Worm (Caenorhabditis elegans) whole organism, young adult: Measurements from ENCODE around the gene elo-5.

Experiments used
- D2030.7 ChIP-seq: fragments of 200-800 bp; sonication (Bioruptor generic); IDR thresholded peaks from 2 replicates; pipeline ENCODE4 v1.3.6; 2022; ENCODE audit warnings: missing genetic modification reagents, missing genetic modification characterization, missing compliant biosample characterization
- Y79H2A.3 ChIP-seq: fragments of 200-800 bp; sonication (Bioruptor generic); conservative IDR thresholded peaks from 2 replicates; pipeline ENCODE4 v1.3.6; 2022; ENCODE audit warnings: missing genetic modification reagents, missing genetic modification characterization, missing compliant biosample characterization
- ama-1 ChIP-seq, 3 experiments: fragments of 150-350 bp in 1 of 3; sonication (generic microtip) in 2 of 3; optimal IDR thresholded peaks; 2 replicates each; lab custom pipeline; 2014 to 2018; ENCODE audit warnings: missing biosample characterization in 2 of 3, missing genetic modification characterization in 2 of 3, missing genetic modification reagents in 2 of 3
- bed-1 ChIP-seq: fragments of 200-800 bp; sonication (Bioruptor generic); IDR thresholded peaks from 2 replicates; pipeline ENCODE4 v1.3.6; 2022; ENCODE audit warnings: missing genetic modification reagents, missing genetic modification characterization, missing compliant biosample characterization
- ccch-3 ChIP-seq: fragments of 200-800 bp; sonication (Bioruptor generic); optimal IDR thresholded peaks from 2 replicates; lab custom pipeline; 2018; ENCODE audit warnings: mild to moderate bottlenecking, missing genetic modification characterization, missing compliant biosample characterization
- dpl-1 ChIP-seq: fragments of 150-350 bp; optimal IDR thresholded peaks from 2 replicates; lab custom pipeline; 2014; ENCODE audit warnings: missing biosample characterization, missing genetic modification reagents, missing genetic modification characterization
- efl-1 ChIP-seq: fragments of 150-350 bp; optimal IDR thresholded peaks from 2 replicates; lab custom pipeline; 2014; ENCODE audit warnings: missing biosample characterization, missing genetic modification reagents, missing genetic modification characterization
- let-607 ChIP-seq, 2 experiments: fragments of 200-800 bp in 1 of 2; sonication (Bioruptor generic) in 1 of 2; sonication (generic microtip) in 1 of 2; optimal IDR thresholded peaks; 2 replicates each; lab custom pipeline; 2016 to 2018; ENCODE audit warnings: mild to moderate bottlenecking in 2 of 2, missing compliant biosample characterization in 2 of 2, missing genetic modification characterization in 2 of 2, moderate library complexity in 2 of 2, missing genotype in 1 of 2
- lsl-1 ChIP-seq: fragments of 200-800 bp; sonication (Bioruptor generic); optimal IDR thresholded peaks from 2 replicates; lab custom pipeline; 2018; ENCODE audit warnings: mild to moderate bottlenecking, missing genetic modification characterization, moderate library complexity, missing compliant biosample characterization
- madf-10 ChIP-seq: sonication (generic microtip); optimal IDR thresholded peaks from 2 replicates; lab custom pipeline; 2016; ENCODE audit warnings: mild to moderate bottlenecking, missing genetic modification characterization, missing compliant biosample characterization
- mes-4 ChIP-seq: sonication (generic microtip); optimal IDR thresholded peaks from 2 replicates; lab custom pipeline; 2016; ENCODE audit warnings: missing genotype, missing genetic modification characterization, missing compliant biosample characterization
- snpc-3.4 ChIP-seq: sonication (generic microtip); optimal IDR thresholded peaks from 2 replicates; lab custom pipeline; 2017; ENCODE audit warnings: missing genetic modification characterization, mild to moderate bottlenecking, missing compliant biosample characterization, antibody characterized with exemption, moderate library complexity, missing genotype, missing genetic modification reagents
- snpc-4 ChIP-seq, 5 experiments: fragments of 150-350 bp in 1 of 5; sonication (generic microtip) in 4 of 5; optimal IDR thresholded peaks; 2 replicates each; lab custom pipeline; 2014 to 2018; ENCODE audit warnings: missing genetic modification characterization in 5 of 5, missing biosample characterization in 3 of 5, antibody characterized with exemption in 2 of 5, mild to moderate bottlenecking in 2 of 5, missing compliant biosample characterization in 2 of 5, missing genotype in 2 of 5, moderate library complexity in 2 of 5, missing genetic modification reagents in 1 of 5
- somi-1 ChIP-seq: fragments of 200-800 bp; sonication (Bioruptor generic); optimal IDR thresholded peaks from 2 replicates; lab custom pipeline; 2018; ENCODE audit warnings: mild to moderate bottlenecking, missing genetic modification characterization, missing compliant biosample characterization
- xnd-1 ChIP-seq: sonication (generic microtip); optimal IDR thresholded peaks from 2 replicates; lab custom pipeline; 2016; ENCODE audit warnings: missing genotype, missing genetic modification reagents, missing genetic modification characterization, missing compliant biosample characterization
- zfh-2 ChIP-seq: fragments of 200-800 bp; sonication (Bioruptor generic); conservative IDR thresholded peaks from 2 replicates; pipeline ENCODE4 v1.3.6; 2022; ENCODE audit warnings: missing genetic modification reagents, missing genetic modification characterization, missing compliant biosample characterization
- zim-3 ChIP-seq: sonication (generic microtip); optimal IDR thresholded peaks from 2 replicates; lab custom pipeline; 2017; ENCODE audit warnings: mild to moderate bottlenecking, missing genetic modification characterization, moderate library complexity, missing compliant biosample characterization
- ztf-18 ChIP-seq: sonication (generic microtip); optimal IDR thresholded peaks from 2 replicates; lab custom pipeline; 2016; ENCODE audit warnings: missing genotype, mild to moderate bottlenecking, missing genetic modification characterization, missing compliant biosample characterization
- ztf-3 ChIP-seq: fragments of 200-800 bp; sonication (Bioruptor generic); optimal IDR thresholded peaks from 2 replicates; lab custom pipeline; 2018; ENCODE audit warnings: mild to moderate bottlenecking, missing genetic modification characterization, missing compliant biosample characterization

elo-5 gene

ce11 chrIV:5333484-5333883, 43.4 kb downstream of the elo-5 start:
- TF ChIP-seq ama-1 (optimal IDR thresholded peaks at IDR 0.05; lab: Kevin White, UChicago) (no peak), ama-1 (GFP tag; optimal IDR thresholded peaks at IDR 0.05; lab: Kevin White, UChicago) (no peak), snpc-4 (GFP tag; optimal IDR thresholded peaks at IDR 0.05; lab: Kevin White, UChicago) (no peak), snpc-4 (tag; optimal IDR thresholded peaks at IDR 0.05; lab: Kevin White, UChicago) (no peak), somi-1 (GFP tag; lab: Kevin White, UChicago) (peak; percentile 4), ztf-3 (GFP tag; lab: Kevin White, UChicago) (no peak), lsl-1 (GFP tag; lab: Kevin White, UChicago) (no peak), efl-1 (no peak), bed-1 (GFP tag; lab: Robert Waterston, UW) (no peak)

ce11 chrIV:5332178-5332577, 44.7 kb downstream of the elo-5 start, which contains the start of gene Y4C6B.3:
Y4C6B.3 (plus strand) TSS chrIV:5332478.
- TF ChIP-seq madf-10 (tag; lab: Kevin White, UChicago) (no peak), Y79H2A.3 (GFP tag; lab: Robert Waterston, UW) (no peak), ccch-3 (GFP tag; lab: Kevin White, UChicago) (no peak), ztf-18 (no peak), snpc-3.4 (tag; lab: Kevin White, UChicago) (no peak), mes-4 (tag; lab: Kevin White, UChicago) (no peak), dpl-1 (GFP tag; lab: Kevin White, UChicago) (no peak)

ce11 chrIV:5326144-5326543, 50.8 kb downstream of the elo-5 start, which contains the start of gene Y4C6B.4:
Y4C6B.4 (plus strand) TSS chrIV:5326444.
- TF ChIP-seq zim-3 (tag; lab: Kevin White, UChicago) (no peak), D2030.7 (GFP tag; lab: Robert Waterston, UW) (no peak), zfh-2 (no peak), xnd-1 (tag; lab: Kevin White, UChicago) (no peak), let-607 (tag; optimal IDR thresholded peaks at IDR 0.05; lab: Kevin White, UChicago) (no peak)
